Fruit fly (Drosophila melanogaster) whole organism, adult: ENCODE data around the gene Ada2a.

Source experiments
- CG11617 ChIP-seq: fragments of 200-800 bp; sonication (Bioruptor generic); optimal IDR thresholded peaks from 2 replicates; lab custom pipeline; 2017; ENCODE audit warnings: mild to moderate bottlenecking, missing biosample characterization, missing genetic modification reagents, missing genetic modification characterization
- CG14711 ChIP-seq: fragments of 200-800 bp; sonication (Bioruptor generic); optimal IDR thresholded peaks from 2 replicates; lab custom pipeline; 2018; ENCODE audit warnings: missing biosample characterization, mild to moderate bottlenecking, missing genetic modification characterization, moderate library complexity
- CG33017 ChIP-seq: fragments of 200-800 bp; sonication (Bioruptor generic); optimal IDR thresholded peaks from 2 replicates; lab custom pipeline; 2018; ENCODE audit warnings: missing biosample characterization, mild to moderate bottlenecking, missing genetic modification characterization, moderate library complexity
- CG7101 ChIP-seq: fragments of 200-800 bp; sonication (Bioruptor generic); optimal IDR thresholded peaks from 2 replicates; lab custom pipeline; 2018; ENCODE audit warnings: missing biosample characterization, mild to moderate bottlenecking, missing genetic modification characterization, moderate library complexity
- Clk ChIP-seq: fragments of 200-800 bp; sonication (Bioruptor generic); optimal IDR thresholded peaks from 2 replicates; lab custom pipeline; 2017; ENCODE audit warnings: missing biosample characterization, missing genetic modification characterization
- Hr96 ChIP-seq: fragments of 200-800 bp; sonication (Bioruptor generic); optimal IDR thresholded peaks from 2 replicates; lab custom pipeline; 2016; ENCODE audit warnings: missing biosample characterization, missing genetic modification characterization
- bab1 ChIP-seq: fragments of 200-800 bp; sonication (Bioruptor generic); optimal IDR thresholded peaks from 3 replicates; lab custom pipeline; 2019; ENCODE audit warnings: missing biosample characterization, mild to moderate bottlenecking, missing genetic modification characterization, moderate library complexity
- cic ChIP-seq: fragments of 200-800 bp; sonication (Bioruptor generic); optimal IDR thresholded peaks from 2 replicates; lab custom pipeline; 2017; ENCODE audit warnings: missing biosample characterization, mild to moderate bottlenecking, missing genetic modification characterization, moderate library complexity
- cnc ChIP-seq, 2 experiments: fragments of >200 bp; optimal IDR thresholded peaks; 2 replicates each; lab custom pipeline; 2017
- kay ChIP-seq: fragments of 200-800 bp; sonication (Bioruptor generic); peaks from one replicate; lab custom pipeline; 2016; ENCODE audit warnings: missing biosample characterization, missing genetic modification characterization, borderline replicate concordance
- ovo ChIP-seq: fragments of 200-800 bp; sonication (Bioruptor generic); optimal IDR thresholded peaks from 2 replicates; lab custom pipeline; 2016; ENCODE audit warnings: missing biosample characterization, missing genetic modification characterization
- pad ChIP-seq: fragments of 200-800 bp; sonication (Bioruptor generic); optimal IDR thresholded peaks from 3 replicates; lab custom pipeline; 2017; ENCODE audit warnings: missing biosample characterization, missing genetic modification characterization, mild to moderate bottlenecking, moderate library complexity, missing genetic modification reagents
- toe ChIP-seq: fragments of 200-800 bp; sonication (Bioruptor generic); optimal IDR thresholded peaks from 2 replicates; lab custom pipeline; 2016; ENCODE audit warnings: missing biosample characterization, missing genetic modification characterization

dm6 chr3R:18261602-18262001 lies 6.3 kb upstream of the Ada2a start:
- TF ChIP-seq Hr96 (GFP tag; lab: Kevin White, UChicago) (no peak), CG14711 (tag; lab: Kevin White, UChicago) (no peak), CG7101 (tag; lab: Kevin White, UChicago) (no peak), Clk (GFP tag; lab: Kevin White, UChicago) (no peak), CG33017 (no peak), cic (GFP tag; lab: Kevin White, UChicago) (no peak), kay (GFP tag; lab: Kevin White, UChicago) (no peak), ovo (no peak), CG11617 (no peak), toe (GFP tag; lab: Kevin White, UChicago) (no peak), cnc (optimal IDR thresholded peaks at IDR 0.05; lab: Kevin White, UChicago) (no peak), pad (GFP tag; lab: Kevin White, UChicago) (no peak), bab1 (GFP tag; lab: Kevin White, UChicago) (no peak)
